Worm (Caenorhabditis elegans) whole organism, late embryonic: ENCODE results near the gene Y61A9LA.7.
A peak's percentile ranks its signal among the peaks of the same experiment; 100 is the strongest.
"Not testable (repeated sequence)": the region's sequence is repeated elsewhere in the genome, so short reads cannot be mapped to it uniquely, and the experiment has no call there.

Experiments
- F13H6.1 ChIP-seq: sonication (generic microtip); optimal IDR thresholded peaks from 2 replicates; lab custom pipeline; 2016; ENCODE audit warnings: missing genetic modification characterization, missing compliant biosample characterization
- ceh-14 ChIP-seq: sonication (generic microtip); optimal IDR thresholded peaks from 2 replicates; lab custom pipeline; 2016; ENCODE audit warnings: missing genotype, missing genetic modification characterization, missing compliant biosample characterization
- pqm-1 ChIP-seq: sonication (generic microtip); optimal IDR thresholded peaks from 2 replicates; lab custom pipeline; 2016; ENCODE audit warnings: missing genetic modification characterization, missing compliant biosample characterization

DNA sequence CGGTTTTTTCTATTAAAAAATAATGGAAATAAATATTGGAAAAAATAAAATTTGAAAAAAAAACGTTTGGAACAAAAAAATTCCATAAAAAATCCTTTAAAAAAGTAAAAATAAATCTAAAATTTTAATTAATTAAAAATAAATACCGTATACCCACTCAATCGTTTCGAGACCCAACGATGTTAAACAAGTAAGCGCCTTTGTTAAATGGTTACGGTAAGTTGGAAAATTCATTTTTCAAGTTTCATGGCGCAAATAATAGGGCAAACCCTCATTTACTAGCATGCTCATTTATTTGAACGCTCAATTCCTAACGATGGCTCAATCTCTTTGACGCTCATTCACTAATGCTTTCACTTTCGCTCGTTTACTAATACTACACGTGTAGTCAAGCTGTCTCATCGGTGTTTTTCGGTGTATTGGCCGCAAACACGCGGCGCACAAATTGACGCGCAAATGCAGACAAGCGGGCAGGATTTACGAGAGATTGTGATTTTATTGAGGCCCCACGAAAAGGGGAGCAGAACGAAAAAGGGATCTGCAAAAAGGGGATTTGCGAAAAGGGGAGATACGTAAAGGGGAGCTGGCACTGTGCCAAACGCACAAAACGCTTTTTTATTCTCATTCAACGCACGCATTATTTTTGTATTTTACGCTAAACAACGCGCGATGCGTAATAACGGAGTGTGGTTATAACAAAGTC is 7.1 kb downstream of the Y61A9LA.7 start:
- TF ChIP-seq F13H6.1, pqm-1: not testable (repeated sequence)
- TF ChIP-seq ceh-14 (tag; lab: Kevin White, UChicago) = peak; percentile 44
